Fruit fly (Drosophila melanogaster): ENCODE data around the gene Pdp1.

DNA sequence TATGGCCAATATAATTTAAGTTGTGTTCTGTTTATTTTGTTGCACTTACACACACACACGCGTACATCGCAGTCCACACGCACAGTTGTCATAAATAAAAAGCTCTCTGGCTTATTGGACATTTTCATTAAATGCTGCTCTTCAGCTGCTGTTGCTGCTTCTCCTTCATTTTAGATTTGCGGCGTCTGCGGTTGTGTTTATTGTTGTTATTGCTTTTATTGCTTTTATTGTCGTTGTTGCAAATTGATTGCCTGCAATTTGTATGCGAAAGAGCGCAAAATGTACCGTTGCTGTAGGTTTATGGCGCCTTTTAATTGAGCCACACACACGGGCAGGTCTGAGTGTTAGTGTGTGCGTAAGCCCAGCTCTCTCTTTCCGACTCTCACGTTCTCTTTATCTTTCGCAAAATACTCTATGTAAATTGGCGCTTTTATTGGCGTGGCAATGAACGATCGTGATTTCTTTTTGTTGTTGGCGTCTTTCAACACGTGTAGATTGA lies 3.9 kb downstream of the Pdp1 start:
- TF ChIP-seq psq (GFP tag; optimal IDR thresholded peaks at IDR 0.05) (no peak), Rel (GFP tag; optimal IDR thresholded peaks at IDR 0.05) (no peak), Rel (tag; optimal IDR thresholded peaks at IDR 0.05) (no peak), pan (optimal IDR thresholded peaks at IDR 0.05) (no peak), sv (GFP tag; optimal IDR thresholded peaks at IDR 0.05) (no peak), N (GFP tag; optimal IDR thresholded peaks at IDR 0.05) (no peak), sage (GFP tag; optimal IDR thresholded peaks at IDR 0.05) (no peak), ey (GFP tag; optimal IDR thresholded peaks at IDR 0.05) (no peak), Hr83 (GFP tag; optimal IDR thresholded peaks at IDR 0.05; ENCODE audit: poor library complexity, severe bottlenecking) (no peak), CrebA (GFP tag; optimal IDR thresholded peaks at IDR 0.05; ENCODE audit: borderline replicate concordance) (no peak), Hr78 (GFP tag; optimal IDR thresholded peaks at IDR 0.05) (no peak), lola (GFP tag; optimal IDR thresholded peaks at IDR 0.05) (no peak)

Data from whole organism, wandering third instar larva.